Worm (Caenorhabditis elegans): ENCODE measurements around the gene F29B9.11.

DNA sequence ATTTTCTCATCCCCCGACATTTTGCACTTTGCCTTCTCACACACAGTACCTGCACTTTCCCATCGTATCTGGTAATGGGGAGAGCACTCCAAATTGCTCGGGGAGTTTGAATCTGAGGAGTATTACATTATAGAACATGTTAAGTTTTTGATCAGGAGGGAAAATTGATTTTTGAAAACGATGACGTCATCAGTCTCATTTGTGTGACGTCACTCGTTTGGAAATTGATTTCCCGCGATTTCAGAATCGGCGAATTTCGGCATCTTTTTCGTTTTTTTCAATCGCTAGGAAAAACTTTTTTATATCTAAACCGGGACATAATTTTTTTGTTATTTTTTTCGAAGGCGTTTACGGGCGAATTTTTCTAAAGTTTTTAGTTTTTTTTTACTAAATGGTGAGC is 13.3 kb upstream of the F29B9.11 start:
- TF ChIP-seq tab-1 (GFP tag; IDR thresholded peaks at IDR 0.05), result no peak
- no peak for TF ChIP-seq cog-1 (tag; optimal IDR thresholded peaks at IDR 0.05)
- no peak for TF ChIP-seq T22C8.4 (GFP tag; IDR thresholded peaks at IDR 0.05)
- no peak for TF ChIP-seq ztf-23 (GFP tag; IDR thresholded peaks at IDR 0.05)
- TF ChIP-seq med-1 (GFP tag; optimal IDR thresholded peaks at IDR 0.05; ENCODE audit: insufficient read depth), result no peak
- TF ChIP-seq ztf-29 (GFP tag; IDR thresholded peaks at IDR 0.05), result no peak
